Fruit fly (Drosophila melanogaster) Kc167 (cell line): Measurements from ENCODE around the gene ppk27.

ENCODE experiments used
- h ChIP-seq: fragments of >200 bp; optimal IDR thresholded peaks from 3 replicates; lab custom pipeline; 2018; ENCODE audit warnings: missing external identifiers
- insv ChIP-seq: fragments of >200 bp; optimal IDR thresholded peaks from 3 replicates; lab custom pipeline; 2018; ENCODE audit warnings: missing external identifiers
- psq ChIP-seq: fragments of >200 bp; optimal IDR thresholded peaks from 2 replicates; lab custom pipeline; 2017; ENCODE audit warnings: missing external identifiers
- ttk ChIP-seq: sonication (Bioruptor generic); optimal IDR thresholded peaks from 2 replicates; lab custom pipeline; 2017; ENCODE audit warnings: missing external identifiers

DNA sequence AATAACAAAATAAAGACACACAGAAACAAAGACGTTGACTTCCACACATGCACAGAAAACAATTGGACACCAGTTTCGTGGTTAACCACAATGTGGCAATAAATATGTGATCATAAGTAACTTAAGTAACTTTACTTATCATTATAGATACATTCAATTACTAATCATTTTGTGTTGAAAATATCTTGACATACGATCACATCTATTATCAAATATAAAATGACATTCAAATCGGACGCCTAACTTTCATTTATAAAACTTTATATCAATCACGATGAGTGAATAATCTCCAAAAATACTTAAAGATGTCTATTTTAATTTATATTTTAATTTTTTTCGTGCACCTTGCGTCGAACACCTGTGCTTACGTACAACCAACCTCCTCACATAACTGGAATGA, 23.5 kb upstream of the ppk27 start:
- TF ChIP-seq psq (lab: Kevin White, UChicago) = no peak
- no peak for TF ChIP-seq insv (lab: Kevin White, UChicago)
- TF ChIP-seq ttk (lab: Kevin White, UChicago) = no peak
- TF ChIP-seq h (lab: Kevin White, UChicago) = no peak
